Fruit fly (Drosophila melanogaster) whole organism, pupa: ENCODE measurements around the gene EMC2A.
"Not testable (repeated sequence)": the region's sequence is repeated elsewhere in the genome, so short reads cannot be mapped to it uniquely, and the experiment has no call there.

Source experiments
- CG13204 ChIP-seq: fragments of 200-800 bp; sonication (Bioruptor generic); optimal IDR thresholded peaks from 2 replicates; lab custom pipeline; 2018; ENCODE audit warnings: missing biosample characterization, mild to moderate bottlenecking, missing genetic modification characterization, moderate library complexity
- CG17806 ChIP-seq: fragments of 200-800 bp; sonication (Bioruptor generic); optimal IDR thresholded peaks from 2 replicates; lab custom pipeline; 2018; ENCODE audit warnings: missing biosample characterization, mild to moderate bottlenecking, missing genetic modification characterization, moderate library complexity
- CG32121 ChIP-seq: fragments of 200-800 bp; sonication (Bioruptor generic); IDR thresholded peaks from 2 replicates; pipeline ENCODE4 v1.3.6; 2022; ENCODE audit warnings: missing biosample characterization, missing genetic modification characterization
- CG9948 ChIP-seq: fragments of 200-800 bp; sonication (Bioruptor generic); optimal IDR thresholded peaks from 2 replicates; lab custom pipeline; 2018; ENCODE audit warnings: missing biosample characterization, mild to moderate bottlenecking, missing genetic modification characterization, moderate library complexity
- Pif1A ChIP-seq: fragments of 200-800 bp; sonication (Bioruptor generic); optimal IDR thresholded peaks from 3 replicates; lab custom pipeline; 2016; ENCODE audit warnings: missing biosample characterization, missing genetic modification characterization
- Pif1B ChIP-seq: fragments of 200-800 bp; sonication (Bioruptor generic); optimal IDR thresholded peaks from 3 replicates; lab custom pipeline; 2016; ENCODE audit warnings: missing biosample characterization, missing genetic modification characterization
- Snoo ChIP-seq: fragments of 200-800 bp; sonication (Bioruptor generic); optimal IDR thresholded peaks from 3 replicates; lab custom pipeline; 2017; ENCODE audit warnings: missing biosample characterization, mild to moderate bottlenecking, missing genetic modification characterization, inconsistent platforms

DNA sequence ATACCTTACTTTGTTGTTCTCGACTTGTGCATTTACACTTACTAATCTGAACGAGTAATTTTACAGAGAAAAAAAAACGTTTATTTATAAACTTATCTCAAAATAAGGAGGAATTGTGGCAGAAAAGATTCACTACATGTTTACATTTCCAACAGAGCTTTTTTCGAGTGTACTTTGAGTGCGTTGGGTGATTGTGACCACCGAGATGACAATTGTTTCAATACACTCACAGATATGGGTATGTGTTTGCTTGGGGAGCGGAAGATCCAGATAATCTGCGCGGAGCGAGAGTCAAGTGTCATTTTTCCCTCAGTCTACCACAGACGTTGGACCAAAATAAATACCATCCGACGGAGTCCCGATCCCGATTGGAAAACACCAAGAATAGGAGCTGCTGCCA lies 3.2 kb downstream of the EMC2A start, which contains the start of gene CG31274:
- TF ChIP-seq CG17806 (tag; lab: Kevin White, UChicago); CG13204 (GFP tag; lab: Kevin White, UChicago); Pif1B; Snoo (tag; lab: Kevin White, UChicago); Pif1A (GFP tag; lab: Kevin White, UChicago); CG32121 (GFP tag; lab: Robert Waterston, UW); CG9948 (tag; lab: Kevin White, UChicago): not testable (repeated sequence)
